Fruit fly (Drosophila melanogaster): Measurements from ENCODE around the gene ttm2.

- TF ChIP-seq Dll (optimal IDR thresholded peaks at IDR 0.05) (no peak), usp (GFP tag; optimal IDR thresholded peaks at IDR 0.05) (no peak), EcR (GFP tag; optimal IDR thresholded peaks at IDR 0.05) (no peak), pan (optimal IDR thresholded peaks at IDR 0.05) (no peak)
Measured at dm6 chr3L:262724-263177, 12.2 kb upstream of the ttm2 start.
